Fruit fly (Drosophila melanogaster) whole organism, wandering third instar larva: ENCODE data around the gene a5.

ENCODE experiments used
- Myc ChIP-seq: fragments of >200 bp; optimal IDR thresholded peaks from 2 replicates; lab custom pipeline; 2017
- fru ChIP-seq: fragments of 200-800 bp; sonication (Bioruptor generic); optimal IDR thresholded peaks from 3 replicates; lab custom pipeline; 2016; ENCODE audit warnings: missing biosample characterization, mild to moderate bottlenecking, missing genetic modification characterization
- h ChIP-seq: fragments of 200-800 bp; sonication (Bioruptor generic); optimal IDR thresholded peaks from 3 replicates; lab custom pipeline; 2016; ENCODE audit warnings: missing biosample characterization, mild to moderate bottlenecking, missing genetic modification characterization
- psq ChIP-seq: fragments of 200-800 bp; sonication (Bioruptor generic); optimal IDR thresholded peaks from 3 replicates; lab custom pipeline; 2017; ENCODE audit warnings: missing biosample characterization, mild to moderate bottlenecking, missing genetic modification characterization, moderate library complexity

- TF ChIP-seq Myc (lab: Kevin White, UChicago) (no peak), psq (GFP tag; lab: Kevin White, UChicago) (peak; percentile 28), h (GFP tag; lab: Kevin White, UChicago) (peak; percentile 36), fru (GFP tag; lab: Kevin White, UChicago) (peak; percentile 59)
Measured at dm6 chr2L:1312321-1312720, 16.6 kb upstream of the a5 start.
